Fruit fly (Drosophila melanogaster) whole organism, embryonic: Measurements from ENCODE around the gene TMEM216.

Experiments used
- Awh ChIP-seq: fragments of 200-800 bp; sonication (Bioruptor generic); IDR thresholded peaks from 2 replicates; pipeline ENCODE4, ENCODE4 v1.3.6; 2022; ENCODE audit warnings: missing biosample characterization, missing genetic modification characterization
- CG10543 ChIP-seq: fragments of 200-800 bp; sonication (Bioruptor generic); optimal IDR thresholded peaks from 3 replicates; lab custom pipeline; 2017; ENCODE audit warnings: missing biosample characterization, mild to moderate bottlenecking, missing genetic modification characterization, moderate library complexity
- CG11247 ChIP-seq: fragments of 200-800 bp; sonication (Bioruptor generic); IDR thresholded peaks from 2 replicates; pipeline ENCODE4 v1.3.6; 2022; ENCODE audit warnings: missing biosample characterization, missing genetic modification characterization
- CG11696 ChIP-seq: fragments of 200-800 bp; sonication (Bioruptor generic); IDR thresholded peaks from 2 replicates; pipeline ENCODE4 v1.3.6; 2022; ENCODE audit warnings: missing biosample characterization, missing genetic modification characterization
- CG13123 ChIP-seq: fragments of 200-800 bp; sonication (Bioruptor generic); optimal IDR thresholded peaks from 2 replicates; lab custom pipeline; 2016; ENCODE audit warnings: missing biosample characterization, missing genetic modification characterization
- CG13894 ChIP-seq: fragments of 200-800 bp; sonication (Bioruptor generic); optimal IDR thresholded peaks from 3 replicates; lab custom pipeline; 2018; ENCODE audit warnings: missing biosample characterization, mild to moderate bottlenecking, missing genetic modification characterization, moderate library complexity
- CG14667 ChIP-seq: fragments of 200-800 bp; sonication (Bioruptor generic); IDR thresholded peaks from 2 replicates; pipeline ENCODE4 v1.3.6; 2022; ENCODE audit warnings: missing biosample characterization, missing genetic modification characterization
- CG1603 ChIP-seq: fragments of 200-800 bp; sonication (Bioruptor generic); optimal IDR thresholded peaks from 2 replicates; lab custom pipeline; 2019; ENCODE audit warnings: missing biosample characterization, mild to moderate bottlenecking, missing genetic modification characterization, moderate library complexity
- CG17385 ChIP-seq: fragments of 200-800 bp; sonication (Bioruptor generic); optimal IDR thresholded peaks from 3 replicates; lab custom pipeline; 2018; ENCODE audit warnings: missing biosample characterization, mild to moderate bottlenecking, missing genetic modification characterization
- CG18599 ChIP-seq: fragments of 200-800 bp; sonication (Bioruptor generic); optimal IDR thresholded peaks from 3 replicates; lab custom pipeline; 2017; ENCODE audit warnings: missing biosample characterization, missing genetic modification characterization, mild to moderate bottlenecking, moderate library complexity, missing genetic modification reagents
- CG33557 ChIP-seq: fragments of 200-800 bp; sonication (Bioruptor generic); optimal IDR thresholded peaks from 2 replicates; lab custom pipeline; 2019; ENCODE audit warnings: missing biosample characterization, mild to moderate bottlenecking, missing genetic modification characterization, moderate library complexity
- CG3726 ChIP-seq: fragments of 200-800 bp; sonication (Bioruptor generic); IDR thresholded peaks from 3 replicates; pipeline ENCODE4, ENCODE4 v1.3.6; 2022; ENCODE audit warnings: missing biosample characterization, missing genetic modification characterization
- CG5953 ChIP-seq: fragments of 200-800 bp; sonication (Bioruptor generic); IDR thresholded peaks from 2 replicates; pipeline ENCODE4 v1.3.6; 2022; ENCODE audit warnings: missing biosample characterization, missing genetic modification characterization
- CG8359 ChIP-seq: fragments of 200-800 bp; sonication (Bioruptor generic); optimal IDR thresholded peaks from 2 replicates; lab custom pipeline; 2017; ENCODE audit warnings: missing biosample characterization, mild to moderate bottlenecking, missing genetic modification characterization, borderline replicate concordance
- CG9437 ChIP-seq: fragments of 200-800 bp; sonication (Bioruptor generic); optimal IDR thresholded peaks from 2 replicates; lab custom pipeline; 2018; ENCODE audit warnings: missing biosample characterization, mild to moderate bottlenecking, missing genetic modification characterization
- CG9727 ChIP-seq: fragments of 200-800 bp; sonication (Bioruptor generic); optimal IDR thresholded peaks from 3 replicates; lab custom pipeline; 2017; ENCODE audit warnings: missing biosample characterization, mild to moderate bottlenecking, missing genetic modification characterization
- CkIIα-i1 ChIP-seq: fragments of 200-800 bp; sonication (Bioruptor generic); IDR thresholded peaks from 2 replicates; pipeline ENCODE4 v1.3.6; 2022; ENCODE audit warnings: missing biosample characterization, missing genetic modification characterization
- Gug ChIP-seq: fragments of 200-800 bp; sonication (Bioruptor generic); IDR thresholded peaks from 4 replicates; pipeline ENCODE4 v1.3.6; 2022; ENCODE audit warnings: missing biosample characterization, missing genetic modification characterization
- Mrtf ChIP-seq: fragments of 200-800 bp; sonication (Bioruptor generic); IDR thresholded peaks from 3 replicates; pipeline ENCODE4 v1.3.6; 2022; ENCODE audit warnings: missing biosample characterization, missing genetic modification characterization
- Neu2 ChIP-seq: fragments of 200-800 bp; sonication (Bioruptor generic); optimal IDR thresholded peaks from 3 replicates; lab custom pipeline; 2016; ENCODE audit warnings: missing biosample characterization, missing genetic modification characterization, borderline replicate concordance
- Opbp ChIP-seq: fragments of 200-800 bp; sonication (Bioruptor generic); IDR thresholded peaks from 3 replicates; pipeline ENCODE4 v1.3.6; 2022; ENCODE audit warnings: missing biosample characterization, missing genetic modification characterization; ENCODE audit not compliant: partially characterized antibody
- PHDP ChIP-seq: fragments of 200-800 bp; sonication (Bioruptor generic); optimal IDR thresholded peaks from 3 replicates; lab custom pipeline; 2018; ENCODE audit warnings: missing biosample characterization, mild to moderate bottlenecking, missing genetic modification characterization, moderate library complexity
- Ravus ChIP-seq: fragments of 200-800 bp; sonication (Bioruptor generic); IDR thresholded peaks from 2 replicates; pipeline ENCODE4 v1.3.6; 2022; ENCODE audit warnings: missing biosample characterization, missing genetic modification characterization
- Sin3A ChIP-seq: fragments of >200 bp; optimal IDR thresholded peaks from 2 replicates; lab custom pipeline; 2018
- Taf1 ChIP-seq: fragments of 200-800 bp; sonication (Bioruptor generic); IDR thresholded peaks from 2 replicates; pipeline ENCODE4 v1.3.6; 2022; ENCODE audit warnings: missing biosample characterization, missing genetic modification characterization
- Vsx1 ChIP-seq: fragments of 200-800 bp; sonication (Bioruptor generic); optimal IDR thresholded peaks from 2 replicates; lab custom pipeline; 2017; ENCODE audit warnings: missing biosample characterization, mild to moderate bottlenecking, missing genetic modification characterization, missing genetic modification reagents
- YL-1 ChIP-seq: fragments of 200-800 bp; sonication (Bioruptor generic); optimal IDR thresholded peaks from 3 replicates; lab custom pipeline; 2017; ENCODE audit warnings: missing biosample characterization, mild to moderate bottlenecking, missing genetic modification characterization
- ab ChIP-seq: fragments of 200-800 bp; sonication (Bioruptor generic); optimal IDR thresholded peaks from 2 replicates; lab custom pipeline; 2016; ENCODE audit warnings: missing biosample characterization, missing genetic modification characterization
- aop ChIP-seq: fragments of 200-800 bp; sonication (Bioruptor generic); IDR thresholded peaks from 2 replicates; pipeline ENCODE4 v1.3.6; 2022; ENCODE audit warnings: missing biosample characterization, missing genetic modification characterization
- ase ChIP-seq: fragments of 200-800 bp; sonication (Bioruptor generic); IDR thresholded peaks from 3 replicates; pipeline ENCODE4 v1.3.6; 2022; ENCODE audit warnings: missing biosample characterization, missing genetic modification characterization
- br ChIP-seq: fragments of >200 bp; optimal IDR thresholded peaks from 2 replicates; lab custom pipeline; 2017
- dm ChIP-seq: fragments of 200-800 bp; sonication (Bioruptor generic); optimal IDR thresholded peaks from 3 replicates; lab custom pipeline; 2016; ENCODE audit warnings: missing biosample characterization, missing genetic modification characterization
- dmrt11E ChIP-seq: fragments of 200-800 bp; sonication (Bioruptor generic); optimal IDR thresholded peaks from 3 replicates; lab custom pipeline; 2018; ENCODE audit warnings: missing biosample characterization, mild to moderate bottlenecking, missing genetic modification characterization, moderate library complexity
- eyg ChIP-seq: fragments of 200-800 bp; sonication (Bioruptor generic); optimal IDR thresholded peaks from 3 replicates; lab custom pipeline; 2016; ENCODE audit warnings: missing biosample characterization, missing genetic modification characterization
- gro ChIP-seq: fragments of 200-800 bp; sonication (Bioruptor generic); optimal IDR thresholded peaks from 2 replicates; lab custom pipeline; 2016; ENCODE audit warnings: missing biosample characterization, missing genetic modification characterization
- hb ChIP-seq: fragments of 200-800 bp; sonication (Bioruptor generic); IDR thresholded peaks from 3 replicates; pipeline ENCODE4 v1.3.6; 2022; ENCODE audit warnings: missing biosample characterization, missing genetic modification characterization; ENCODE audit not compliant: partially characterized antibody
- hbn ChIP-seq: fragments of 200-800 bp; sonication (Bioruptor generic); IDR thresholded peaks from 2 replicates; pipeline ENCODE4 v1.3.6; 2022; ENCODE audit warnings: missing biosample characterization, missing genetic modification characterization; ENCODE audit not compliant: partially characterized antibody
- kah ChIP-seq: fragments of 200-800 bp; sonication (Bioruptor generic); optimal IDR thresholded peaks from 2 replicates; lab custom pipeline; 2018; ENCODE audit warnings: missing biosample characterization, mild to moderate bottlenecking, missing genetic modification characterization
- ken ChIP-seq: fragments of 200-800 bp; sonication (Bioruptor generic); IDR thresholded peaks from 3 replicates; pipeline ENCODE4 v1.3.6; 2022; ENCODE audit warnings: missing biosample characterization, missing genetic modification characterization
- lbe ChIP-seq: fragments of 200-800 bp; sonication (Bioruptor generic); optimal IDR thresholded peaks from 2 replicates; lab custom pipeline; 2016; ENCODE audit warnings: missing biosample characterization, mild to moderate bottlenecking, missing genetic modification characterization
- lola ChIP-seq, 3 experiments: fragments of >200 bp in 2 of 3; fragments of 200-800 bp in 1 of 3; sonication (Bioruptor generic) in 1 of 3; optimal IDR thresholded peaks; 2 replicates each; lab custom pipeline; 2017 to 2019; ENCODE audit warnings: missing biosample characterization in 3 of 3, missing genetic modification characterization in 3 of 3, mild to moderate bottlenecking in 1 of 3, moderate library complexity in 1 of 3
- org-1 ChIP-seq: fragments of 200-800 bp; sonication (Bioruptor generic); optimal IDR thresholded peaks from 2 replicates; lab custom pipeline; 2017; ENCODE audit warnings: missing biosample characterization, missing genetic modification characterization
- pfk ChIP-seq: fragments of 200-800 bp; sonication (Bioruptor generic); optimal IDR thresholded peaks from 2 replicates; lab custom pipeline; 2018; ENCODE audit warnings: missing biosample characterization, mild to moderate bottlenecking, missing genetic modification characterization, moderate library complexity
- pnt ChIP-seq: fragments of 200-800 bp; sonication (Bioruptor generic); optimal IDR thresholded peaks from 3 replicates; lab custom pipeline; 2016; ENCODE audit warnings: missing biosample characterization, missing genetic modification characterization
- sc ChIP-seq, 3 experiments: fragments of >200 bp in 2 of 3; fragments of 200-800 bp in 1 of 3; sonication (Bioruptor generic) in 1 of 3; optimal IDR thresholded peaks; 2 replicates in 2 of 3; 3 replicates in 1 of 3; lab custom pipeline; 2017; ENCODE audit warnings: mild to moderate bottlenecking in 1 of 3, missing biosample characterization in 1 of 3, missing genetic modification characterization in 1 of 3, missing genetic modification reagents in 1 of 3
- scrt ChIP-seq: fragments of 200-800 bp; sonication (Bioruptor generic); optimal IDR thresholded peaks from 2 replicates; lab custom pipeline; 2018; ENCODE audit warnings: missing biosample characterization, mild to moderate bottlenecking, missing genetic modification characterization, moderate library complexity
- sob ChIP-seq: fragments of 200-800 bp; sonication (Bioruptor generic); IDR thresholded peaks from 2 replicates; pipeline ENCODE4 v1.3.6; 2022; ENCODE audit warnings: missing biosample characterization, missing genetic modification characterization
- vnd ChIP-seq: fragments of 200-800 bp; sonication (Bioruptor generic); IDR thresholded peaks from 3 replicates; pipeline ENCODE4 v1.3.6; 2022; ENCODE audit warnings: missing biosample characterization, missing genetic modification characterization; ENCODE audit not compliant: partially characterized antibody
- z ChIP-seq: fragments of 200-800 bp; sonication (Bioruptor generic); IDR thresholded peaks from 3 replicates; pipeline ENCODE4 v1.3.6; 2022; ENCODE audit warnings: missing biosample characterization, missing genetic modification characterization

TMEM216 gene

DNA sequence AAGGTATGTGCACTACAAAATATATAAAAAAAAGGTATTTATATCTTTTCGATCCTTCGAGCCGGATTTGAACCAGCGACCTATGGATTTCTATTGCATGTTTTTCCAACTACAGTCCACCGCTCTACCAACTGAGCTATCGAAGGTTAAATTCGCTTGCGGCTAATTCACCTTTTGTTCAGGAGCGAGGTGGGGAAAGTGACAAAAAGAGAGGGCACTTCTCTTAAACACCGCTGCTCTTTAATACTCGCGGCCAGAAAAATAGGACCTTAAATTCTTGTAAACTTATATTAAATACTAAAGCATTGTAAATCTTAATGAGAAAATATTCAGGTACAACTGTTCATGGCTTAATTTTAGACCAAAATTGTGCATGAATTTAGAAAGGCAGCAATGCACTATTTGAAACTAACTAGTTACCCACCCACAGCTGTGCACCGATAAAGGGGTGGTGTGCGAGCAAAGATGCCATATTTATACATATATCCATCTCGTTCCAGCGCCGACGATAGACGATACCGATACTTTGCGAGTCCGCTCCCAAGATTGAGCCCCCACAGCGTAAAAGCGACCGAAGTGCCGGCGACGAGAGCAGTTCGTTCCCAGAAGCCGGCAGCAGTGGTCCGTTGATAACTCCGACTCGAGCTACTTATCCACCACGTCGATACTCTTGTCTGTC, 46.9 kb upstream of the TMEM216 start (continued):
- TF ChIP-seq CG14667 (peak; percentile 90), z (GFP tag; lab: Robert Waterston, UW) (peak; percentile 80; the same call in 2 of the 3 replicates), CG3726 (peak; percentile 93), hbn (GFP tag; lab: Robert Waterston, UW) (peak; percentile 65; the same call in 1 of the 2 replicates), PHDP (peak; percentile 99), scrt (GFP tag; lab: Kevin White, UChicago) (peak; percentile 97), ab (GFP tag; lab: Kevin White, UChicago) (peak; percentile 91), sc (optimal IDR thresholded peaks at IDR 0.05; lab: Kevin White, UChicago) (no peak), sc (GFP tag; optimal IDR thresholded peaks at IDR 0.05; lab: Kevin White, UChicago) (peak; percentile 97), org-1 (GFP tag; lab: Kevin White, UChicago) (peak; percentile 97), CG9727 (GFP tag; lab: Kevin White, UChicago) (peak; percentile 99), Opbp (GFP tag; lab: Robert Waterston, UW) (peak; percentile 96), vnd (GFP tag; lab: Robert Waterston, UW) (peak; percentile 37), lola (GFP tag; optimal IDR thresholded peaks at IDR 0.05; lab: Kevin White, UChicago) (peak in 1 of 3 experiments; percentile 96), gro (GFP tag; lab: Kevin White, UChicago) (peak; percentile 98), CG11247 (peak; percentile 93), Vsx1 (GFP tag; lab: Kevin White, UChicago) (peak; percentile 96), aop (GFP tag; lab: Robert Waterston, UW) (peak; percentile 83), dmrt11E (peak; percentile 98), CG8359 (peak; percentile 92), CG10543 (GFP tag; lab: Kevin White, UChicago) (peak; percentile 98), Awh (GFP tag; lab: Robert Waterston, UW) (peak; percentile 98), br (lab: Kevin White, UChicago) (no peak), Neu2 (GFP tag; lab: Kevin White, UChicago) (peak; percentile 83), CG13894 (peak; percentile 98), Sin3A (lab: Kevin White, UChicago) (no peak), CG18599 (GFP tag; lab: Kevin White, UChicago) (peak; percentile 99), CG13123 (peak; percentile 96), eyg (GFP tag; lab: Kevin White, UChicago) (peak; percentile 95), CG9437 (GFP tag; lab: Kevin White, UChicago) (peak; percentile 91), CG17385 (GFP tag; lab: Kevin White, UChicago) (peak; percentile 96), CG33557 (peak; percentile 94), CG1603 (peak; percentile 98), pfk (GFP tag; lab: Kevin White, UChicago) (peak; percentile 73), lbe (GFP tag; lab: Kevin White, UChicago) (peak; percentile 97), CkIIα-i1 (0 out of 2 replicates have a peak, but pooled peaks have one; percentile 61), ase (GFP tag; lab: Robert Waterston, UW) (peak; percentile 96), CG11696 (GFP tag; lab: Robert Waterston, UW) (peak; percentile 100), Taf1 (GFP tag; lab: Robert Waterston, UW) (peak; percentile 94), kah (GFP tag; lab: Kevin White, UChicago) (peak; percentile 94), pnt (peak; percentile 95), ken (GFP tag; lab: Robert Waterston, UW) (peak; percentile 96), dm (GFP tag; lab: Kevin White, UChicago) (peak; percentile 92), hb (GFP tag; lab: Robert Waterston, UW) (peak; percentile 61), YL-1 (GFP tag; lab: Kevin White, UChicago) (peak; percentile 88), CG5953 (GFP tag; lab: Robert Waterston, UW) (peak; percentile 95), Gug (GFP tag; lab: Robert Waterston, UW) (peak; percentile 92), sob (GFP tag; lab: Robert Waterston, UW) (peak; percentile 97), Mrtf (peak; percentile 93), Ravus (GFP tag; lab: Robert Waterston, UW) (peak; percentile 85)
